Worm (Caenorhabditis elegans): ENCODE measurements around the gene ZK632.14.

- TF ChIP-seq vab-7 (GFP tag; IDR thresholded peaks at IDR 0.05), result no peak
- no peak for TF ChIP-seq ztf-7 (tag; optimal IDR thresholded peaks at IDR 0.05)
- TF ChIP-seq Y48G9A.11 (GFP tag; IDR thresholded peaks at IDR 0.05), result no peak
- no peak for TF ChIP-seq R02D3.7 (tag; optimal IDR thresholded peaks at IDR 0.05)
- no peak for TF ChIP-seq sdz-12 (GFP tag; optimal IDR thresholded peaks at IDR 0.05)
- no peak for TF ChIP-seq skn-1 (tag; optimal IDR thresholded peaks at IDR 0.05)
- TF ChIP-seq nhr-237 (tag; optimal IDR thresholded peaks at IDR 0.05), result no peak
- TF ChIP-seq snpc-4 (tag; optimal IDR thresholded peaks at IDR 0.05), result no peak
- no peak for TF ChIP-seq fkh-10 (GFP tag; optimal IDR thresholded peaks at IDR 0.05)
- TF ChIP-seq lin-39 (tag; optimal IDR thresholded peaks at IDR 0.05), result no peak
- no peak for TF ChIP-seq Y75B8A.6 (GFP tag; IDR thresholded peaks at IDR 0.05)
- TF ChIP-seq nhr-76 (tag; optimal IDR thresholded peaks at IDR 0.05), result no peak
- no peak for TF ChIP-seq nhr-102 (tag; optimal IDR thresholded peaks at IDR 0.05)
- TF ChIP-seq zfp-2 (tag; optimal IDR thresholded peaks at IDR 0.05), result no peak
Observed at ce11 chrIII:9857110-9857509, 43.9 kb downstream of the ZK632.14 start.

All from whole organism, L4 larva.